Worm (Caenorhabditis elegans) whole organism, L2 larva: ENCODE data around the gene F28C6.9.

Source experiments
- C34F6.9 ChIP-seq: fragments of 150-350 bp; optimal IDR thresholded peaks from 2 replicates; lab custom pipeline; 2014; ENCODE audit warnings: missing biosample characterization, missing genetic modification characterization
- F13H6.1 ChIP-seq: sonication (generic microtip); optimal IDR thresholded peaks from 2 replicates; lab custom pipeline; 2016; ENCODE audit warnings: missing genetic modification characterization, missing compliant biosample characterization
- R02D3.7 ChIP-seq: fragments of 150-350 bp; optimal IDR thresholded peaks from 2 replicates; lab custom pipeline; 2014; ENCODE audit warnings: missing biosample characterization, missing genetic modification characterization
- Y55F3AM.14 ChIP-seq: fragments of 200-800 bp; sonication (Bioruptor generic); optimal IDR thresholded peaks from 2 replicates; lab custom pipeline; 2018; ENCODE audit warnings: mild to moderate bottlenecking, missing genetic modification characterization, missing compliant biosample characterization
- alr-1 ChIP-seq: fragments of 150-350 bp; optimal IDR thresholded peaks from 2 replicates; lab custom pipeline; 2014; ENCODE audit warnings: missing biosample characterization, missing genetic modification characterization
- aly-2 ChIP-seq: fragments of 150-350 bp; optimal IDR thresholded peaks from 2 replicates; lab custom pipeline; 2014; ENCODE audit warnings: missing biosample characterization, missing genetic modification characterization
- blmp-1 ChIP-seq: sonication (generic microtip); optimal IDR thresholded peaks from 2 replicates; lab custom pipeline; 2017; ENCODE audit warnings: missing genetic modification characterization, mild to moderate bottlenecking, missing compliant biosample characterization, antibody characterized with exemption, moderate library complexity; ENCODE audit not compliant: insufficient read depth
- ceh-16 ChIP-seq: fragments of 150-350 bp; optimal IDR thresholded peaks from 2 replicates; lab custom pipeline; 2014; ENCODE audit warnings: missing biosample characterization, missing genetic modification characterization
- ceh-82 ChIP-seq: fragments of 150-350 bp; optimal IDR thresholded peaks from 2 replicates; lab custom pipeline; 2014; ENCODE audit warnings: missing biosample characterization, missing genetic modification characterization
- crh-2 ChIP-seq: sonication (generic microtip); optimal IDR thresholded peaks from 2 replicates; lab custom pipeline; 2017; ENCODE audit warnings: missing biosample characterization, missing genetic modification characterization
- dmd-4 ChIP-seq: sonication (generic microtip); optimal IDR thresholded peaks from 2 replicates; lab custom pipeline; 2017; ENCODE audit warnings: missing biosample characterization, missing genetic modification characterization
- egl-27 ChIP-seq: sonication (generic microtip); optimal IDR thresholded peaks from 3 replicates; lab custom pipeline; 2017; ENCODE audit warnings: missing biosample characterization, missing genetic modification reagents, missing genetic modification characterization
- elt-1 ChIP-seq: fragments of 150-350 bp; optimal IDR thresholded peaks from 2 replicates; lab custom pipeline; 2014; ENCODE audit warnings: missing biosample characterization, missing genetic modification characterization
- elt-3 ChIP-seq: sonication (generic microtip); optimal IDR thresholded peaks from 2 replicates; lab custom pipeline; 2017; ENCODE audit warnings: missing biosample characterization, missing genetic modification characterization
- fos-1 ChIP-seq: fragments of 150-350 bp; optimal IDR thresholded peaks from 2 replicates; lab custom pipeline; 2014; ENCODE audit warnings: missing biosample characterization, missing genetic modification characterization
- lin-11 ChIP-seq: fragments of 150-350 bp; sonication (generic microtip); optimal IDR thresholded peaks from 2 replicates; lab custom pipeline; 2014; ENCODE audit warnings: missing biosample characterization, missing genetic modification characterization, inconsistent platforms, mixed read lengths
- lin-39 ChIP-seq: fragments of 150-350 bp; optimal IDR thresholded peaks from 2 replicates; lab custom pipeline; 2014; ENCODE audit warnings: missing biosample characterization, missing genetic modification reagents, missing genetic modification characterization
- mab-5 ChIP-seq: fragments of 150-350 bp; optimal IDR thresholded peaks from 2 replicates; lab custom pipeline; 2014; ENCODE audit warnings: missing biosample characterization, missing genetic modification characterization
- mdl-1 ChIP-seq, 2 experiments: fragments of 150-350 bp in 1 of 2; sonication (generic microtip) in 1 of 2; optimal IDR thresholded peaks; 2 replicates each; lab custom pipeline; 2017; ENCODE audit warnings: missing biosample characterization in 2 of 2, missing genetic modification characterization in 2 of 2
- nhr-10 ChIP-seq: sonication (generic microtip); optimal IDR thresholded peaks from 2 replicates; lab custom pipeline; 2017; ENCODE audit warnings: missing biosample characterization, missing genetic modification characterization
- nhr-11 ChIP-seq: fragments of 150-350 bp; optimal IDR thresholded peaks from 2 replicates; lab custom pipeline; 2014; ENCODE audit warnings: missing biosample characterization, missing genetic modification characterization
- nhr-12 ChIP-seq: fragments of 150-350 bp; optimal IDR thresholded peaks from 2 replicates; lab custom pipeline; 2014; ENCODE audit warnings: missing biosample characterization, missing genetic modification characterization
- nhr-23 ChIP-seq: fragments of 150-350 bp; optimal IDR thresholded peaks from 2 replicates; lab custom pipeline; 2014; ENCODE audit warnings: missing biosample characterization, missing genetic modification reagents, missing genetic modification characterization
- nhr-237 ChIP-seq: fragments of 150-350 bp; optimal IDR thresholded peaks from 2 replicates; lab custom pipeline; 2014; ENCODE audit warnings: missing biosample characterization, missing genetic modification characterization
- nhr-77 ChIP-seq: fragments of 150-350 bp; optimal IDR thresholded peaks from 2 replicates; lab custom pipeline; 2014; ENCODE audit warnings: missing biosample characterization, missing genetic modification characterization
- peb-1 ChIP-seq: fragments of 150-350 bp; optimal IDR thresholded peaks from 2 replicates; lab custom pipeline; 2014; ENCODE audit warnings: missing biosample characterization, missing genetic modification characterization
- sem-4 ChIP-seq: fragments of 150-350 bp; optimal IDR thresholded peaks from 2 replicates; lab custom pipeline; 2014; ENCODE audit warnings: missing biosample characterization, missing genetic modification reagents, missing genetic modification characterization
- skn-1 ChIP-seq: sonication (generic microtip); optimal IDR thresholded peaks from 2 replicates; lab custom pipeline; 2017; ENCODE audit warnings: missing biosample characterization, missing genetic modification characterization
- sma-3 ChIP-seq: sonication (generic microtip); optimal IDR thresholded peaks from 2 replicates; lab custom pipeline; 2016; ENCODE audit warnings: missing genetic modification reagents, missing genetic modification characterization, missing compliant biosample characterization
- sma-9 ChIP-seq, 2 experiments: fragments of 150-350 bp in 1 of 2; sonication (generic microtip) in 1 of 2; optimal IDR thresholded peaks; 2 replicates each; lab custom pipeline; 2014 to 2016; ENCODE audit warnings: missing genetic modification characterization in 2 of 2, mild to moderate bottlenecking in 1 of 2, missing biosample characterization in 1 of 2, missing compliant biosample characterization in 1 of 2, missing genetic modification reagents in 1 of 2, moderate library complexity in 1 of 2
- snpc-4 ChIP-seq: fragments of 150-350 bp; optimal IDR thresholded peaks from 2 replicates; lab custom pipeline; 2014; ENCODE audit warnings: missing biosample characterization, missing genetic modification characterization
- unc-39 ChIP-seq: fragments of 150-350 bp; optimal IDR thresholded peaks from 2 replicates; lab custom pipeline; 2014; ENCODE audit warnings: missing biosample characterization, missing genetic modification characterization
- unc-55 ChIP-seq: fragments of 150-350 bp; sonication (generic microtip); optimal IDR thresholded peaks from 3 replicates; lab custom pipeline; 2014; ENCODE audit warnings: missing biosample characterization, missing genetic modification reagents, missing genetic modification characterization
- unc-62 ChIP-seq: fragments of 150-350 bp; optimal IDR thresholded peaks from 2 replicates; lab custom pipeline; 2014; ENCODE audit warnings: missing biosample characterization, missing genetic modification reagents, missing genetic modification characterization
- ztf-1 ChIP-seq: fragments of 200-800 bp; sonication (Bioruptor generic); conservative IDR thresholded peaks from 2 replicates; pipeline ENCODE4 v1.3.6; 2022; ENCODE audit warnings: missing genetic modification characterization, missing compliant biosample characterization
- ztf-11 ChIP-seq: sonication (generic microtip); optimal IDR thresholded peaks from 2 replicates; lab custom pipeline; 2017; ENCODE audit warnings: missing biosample characterization, missing genetic modification characterization
- ztf-4 ChIP-seq: fragments of 150-350 bp; optimal IDR thresholded peaks from 2 replicates; lab custom pipeline; 2014; ENCODE audit warnings: missing biosample characterization, missing genetic modification characterization

Gene F28C6.9

ce11 chrII:8611330-8611729 lies 1.3 kb upstream of the F28C6.9 start:
- TF ChIP-seq nhr-10 (tag; lab: Kevin White, UChicago) (no peak), dmd-4 (no peak), alr-1 (no peak), ceh-16 (tag; lab: Kevin White, UChicago) (no peak), ztf-4 (tag; lab: Kevin White, UChicago) (no peak), elt-1 (tag; lab: Kevin White, UChicago) (no peak), nhr-237 (tag; lab: Kevin White, UChicago) (no peak), ceh-82 (no peak), ztf-1 (no peak), egl-27 (tag; lab: Kevin White, UChicago) (no peak), nhr-11 (tag; lab: Kevin White, UChicago) (no peak), R02D3.7 (no peak), skn-1 (no peak), Y55F3AM.14 (no peak), crh-2 (tag; lab: Kevin White, UChicago) (no peak), lin-39 (tag; lab: Kevin White, UChicago) (no peak), lin-11 (tag; lab: Kevin White, UChicago) (no peak), sma-3 (GFP tag; lab: Kevin White, UChicago) (no peak), nhr-23 (no peak), fos-1 (tag; lab: Kevin White, UChicago) (no peak)
- TF ChIP-seq, all 48 proteins: peak for 0

DNA sequence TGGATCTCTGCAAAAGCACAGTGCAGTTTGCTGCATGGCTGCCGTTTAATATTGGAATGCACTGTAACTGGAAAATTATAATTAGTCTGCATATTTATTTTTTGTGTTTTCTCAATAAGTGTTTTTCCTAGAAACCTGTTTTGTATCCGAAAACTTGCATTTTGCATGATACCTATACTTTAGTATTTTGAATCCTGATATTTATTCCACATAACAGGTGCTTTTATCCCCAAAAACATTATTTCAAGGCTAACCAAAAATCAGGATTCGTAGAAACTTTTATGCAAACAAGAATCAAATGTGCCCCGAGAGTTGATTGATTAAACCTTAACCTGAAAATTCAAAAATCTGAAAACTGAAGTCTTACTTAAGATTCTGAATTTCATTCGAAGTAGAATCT lies 600 bp upstream of the F28C6.9 start:
- TF ChIP-seq sem-4 (tag; lab: Kevin White, UChicago) = no peak
- TF ChIP-seq nhr-77 (tag; lab: Kevin White, UChicago) = no peak
- no peak for TF ChIP-seq ztf-11
- TF ChIP-seq sma-9 (GFP tag; optimal IDR thresholded peaks at IDR 0.05; lab: Kevin White, UChicago) = no peak
- TF ChIP-seq sma-9 (tag; optimal IDR thresholded peaks at IDR 0.05; lab: Kevin White, UChicago) = no peak
- no peak for TF ChIP-seq fos-1 (tag; lab: Kevin White, UChicago)
- TF ChIP-seq unc-62 (GFP tag; lab: Kevin White, UChicago) = no peak
- TF ChIP-seq R02D3.7 = no peak
- no peak for TF ChIP-seq elt-3
- no peak for TF ChIP-seq dmd-4
- no peak for TF ChIP-seq peb-1 (tag; lab: Kevin White, UChicago)
- no peak for TF ChIP-seq skn-1
- TF ChIP-seq egl-27 (tag; lab: Kevin White, UChicago) = no peak
- TF ChIP-seq C34F6.9 (tag; lab: Kevin White, UChicago) = no peak
- TF ChIP-seq aly-2 = no peak
- no peak for TF ChIP-seq Y55F3AM.14

DNA sequence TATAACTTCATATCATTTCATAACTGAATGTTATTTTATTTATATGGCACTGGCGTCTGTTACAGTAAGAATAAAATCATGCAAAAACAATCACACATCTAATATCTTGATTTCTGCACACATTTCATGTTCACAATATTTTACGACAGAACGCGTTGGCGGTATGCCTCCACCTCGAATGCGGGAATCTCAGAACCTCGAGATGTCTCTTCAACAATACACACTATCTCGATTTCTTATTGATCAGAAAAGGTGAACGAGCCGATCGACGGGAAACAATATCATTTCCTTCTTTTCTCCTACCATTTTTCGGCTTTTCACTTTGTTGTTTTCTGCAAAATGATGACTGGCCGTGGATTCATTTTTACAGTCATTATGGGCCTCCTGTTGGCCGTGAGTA lies 2.3 kb downstream of the F28C6.9 start, which contains the start of gene F28C6.10:
TSS of gene F28C6.10 (plus strand) at position 301 of the 400 bp plus-strand sequence.
- TF ChIP-seq alr-1 (no peak), R02D3.7 (no peak), C34F6.9 (tag; lab: Kevin White, UChicago) (no peak), unc-55 (GFP tag; lab: Kevin White, UChicago) (no peak), sma-9 (GFP tag; optimal IDR thresholded peaks at IDR 0.05; lab: Kevin White, UChicago) (no peak), sma-9 (tag; optimal IDR thresholded peaks at IDR 0.05; lab: Kevin White, UChicago) (no peak), skn-1 (no peak), peb-1 (tag; lab: Kevin White, UChicago) (no peak), mdl-1 (tag; optimal IDR thresholded peaks at IDR 0.05; lab: Kevin White, UChicago) (no peak), unc-39 (no peak), sem-4 (tag; lab: Kevin White, UChicago) (no peak), nhr-12 (tag; lab: Kevin White, UChicago) (no peak)

ce11 chrII:8606549-8606948 lies 3.4 kb downstream of the F28C6.9 start, which contains the start of gene F28C6.8:
TSS of gene F28C6.8 (plus strand) at chrII:8606849.
- TF ChIP-seq ceh-82 = no peak
- TF ChIP-seq nhr-23 = no peak
- no peak for TF ChIP-seq unc-62 (GFP tag; lab: Kevin White, UChicago)
- no peak for TF ChIP-seq snpc-4 (tag; lab: Kevin White, UChicago)
- TF ChIP-seq R02D3.7 = no peak
- no peak for TF ChIP-seq alr-1
- TF ChIP-seq lin-11 (tag; lab: Kevin White, UChicago) = no peak
- no peak for TF ChIP-seq nhr-11 (tag; lab: Kevin White, UChicago)
- TF ChIP-seq nhr-12 (tag; lab: Kevin White, UChicago) = no peak
- no peak for TF ChIP-seq sem-4 (tag; lab: Kevin White, UChicago)
- TF ChIP-seq skn-1 = no peak
- TF ChIP-seq mab-5 (tag; lab: Kevin White, UChicago) = no peak
- no peak for TF ChIP-seq F13H6.1
- no peak for TF ChIP-seq blmp-1 (tag; lab: Kevin White, UChicago)
- no peak for TF ChIP-seq nhr-77 (tag; lab: Kevin White, UChicago)
- TF ChIP-seq nhr-237 (tag; lab: Kevin White, UChicago) = no peak
